Fruit fly (Drosophila melanogaster) whole organism, embryonic: Measurements from ENCODE around the gene CG17652.

Experiments used
- CG10147 ChIP-seq: fragments of 200-800 bp; sonication (Bioruptor generic); optimal IDR thresholded peaks from 2 replicates; lab custom pipeline; 2019; ENCODE audit warnings: missing biosample characterization, mild to moderate bottlenecking, missing genetic modification characterization, moderate library complexity
- CG10431 ChIP-seq: fragments of 200-800 bp; sonication (Bioruptor generic); optimal IDR thresholded peaks from 3 replicates; lab custom pipeline; 2018; ENCODE audit warnings: missing biosample characterization, mild to moderate bottlenecking, missing genetic modification characterization
- CG10979 ChIP-seq: fragments of 200-800 bp; sonication (Bioruptor generic); optimal IDR thresholded peaks from 2 replicates; lab custom pipeline; 2018; ENCODE audit warnings: missing biosample characterization, mild to moderate bottlenecking, missing genetic modification characterization, moderate library complexity
- CG13123 ChIP-seq: fragments of 200-800 bp; sonication (Bioruptor generic); optimal IDR thresholded peaks from 2 replicates; lab custom pipeline; 2016; ENCODE audit warnings: missing biosample characterization, missing genetic modification characterization
- CG13287 ChIP-seq: fragments of 200-800 bp; sonication (Bioruptor generic); IDR thresholded peaks from 2 replicates; pipeline ENCODE4 v1.3.6; 2022; ENCODE audit warnings: missing biosample characterization, missing genetic modification characterization; ENCODE audit not compliant: partially characterized antibody
- CG14710 ChIP-seq: fragments of 200-800 bp; sonication (Bioruptor generic); optimal IDR thresholded peaks from 3 replicates; lab custom pipeline; 2019; ENCODE audit warnings: missing biosample characterization, mild to moderate bottlenecking, missing genetic modification characterization, moderate library complexity
- CG14860 ChIP-seq: fragments of 200-800 bp; sonication (Bioruptor generic); IDR thresholded peaks from 3 replicates; pipeline ENCODE4 v1.3.6; 2022; ENCODE audit warnings: missing biosample characterization, missing genetic modification characterization; ENCODE audit not compliant: partially characterized antibody
- CG14965 ChIP-seq: fragments of 200-800 bp; sonication (Bioruptor generic); optimal IDR thresholded peaks from 2 replicates; lab custom pipeline; 2016; ENCODE audit warnings: missing biosample characterization, missing genetic modification characterization, borderline replicate concordance
- CG1529 ChIP-seq: fragments of 200-800 bp; sonication (Bioruptor generic); optimal IDR thresholded peaks from 3 replicates; lab custom pipeline; 2018; ENCODE audit warnings: missing biosample characterization, missing genetic modification characterization
- CG16813 ChIP-seq: fragments of 200-800 bp; sonication (Bioruptor generic); IDR thresholded peaks from 3 replicates; pipeline ENCODE4 v1.3.6; 2022; ENCODE audit warnings: missing biosample characterization, missing genetic modification characterization; ENCODE audit not compliant: partially characterized antibody
- CG17612 ChIP-seq: fragments of 200-800 bp; sonication (Bioruptor generic); IDR thresholded peaks from 2 replicates; pipeline ENCODE4 v1.3.6; 2022; ENCODE audit warnings: missing biosample characterization, missing genetic modification characterization
- CG17829 ChIP-seq: fragments of 200-800 bp; optimal IDR thresholded peaks from 2 replicates; lab custom pipeline; 2019; ENCODE audit warnings: missing biosample characterization, mild to moderate bottlenecking, missing genetic modification characterization, moderate library complexity
- CG18262 ChIP-seq: fragments of 200-800 bp; optimal IDR thresholded peaks from 3 replicates; lab custom pipeline; 2019; ENCODE audit warnings: missing biosample characterization, mild to moderate bottlenecking, missing genetic modification characterization, moderate library complexity
- CG2116 ChIP-seq: fragments of 200-800 bp; sonication (Bioruptor generic); optimal IDR thresholded peaks from 3 replicates; lab custom pipeline; 2018; ENCODE audit warnings: missing biosample characterization, mild to moderate bottlenecking, missing genetic modification characterization
- CG2120 ChIP-seq: fragments of 200-800 bp; sonication (Bioruptor generic); optimal IDR thresholded peaks from 3 replicates; lab custom pipeline; 2016; ENCODE audit warnings: missing biosample characterization, missing genetic modification characterization
- CG2199 ChIP-seq: fragments of 200-800 bp; sonication (Bioruptor generic); IDR thresholded peaks from 3 replicates; pipeline ENCODE4 v1.3.6; 2022; ENCODE audit warnings: missing biosample characterization, missing genetic modification characterization
- CG31365 ChIP-seq: fragments of 200-800 bp; sonication (Bioruptor generic); optimal IDR thresholded peaks from 2 replicates; lab custom pipeline; 2018; ENCODE audit warnings: missing biosample characterization, mild to moderate bottlenecking, missing genetic modification characterization
- CG32767 ChIP-seq: fragments of 200-800 bp; sonication (Bioruptor generic); IDR thresholded peaks from 2 replicates; pipeline ENCODE4 v1.3.6; 2022; ENCODE audit warnings: missing biosample characterization, missing genetic modification characterization
- CG34224 ChIP-seq: fragments of 200-800 bp; sonication (Bioruptor generic); IDR thresholded peaks from 3 replicates; pipeline ENCODE4 v1.3.6; 2022; ENCODE audit warnings: missing biosample characterization, missing genetic modification characterization; ENCODE audit not compliant: partially characterized antibody
- CG4707 ChIP-seq: fragments of 200-800 bp; sonication (Bioruptor generic); optimal IDR thresholded peaks from 2 replicates; lab custom pipeline; 2018; ENCODE audit warnings: missing biosample characterization, mild to moderate bottlenecking, missing genetic modification characterization, moderate library complexity
- CG6791 ChIP-seq: fragments of 200-800 bp; sonication (Bioruptor generic); IDR thresholded peaks from 3 replicates; pipeline ENCODE4 v1.3.6; 2022; ENCODE audit warnings: missing biosample characterization, missing genetic modification characterization; ENCODE audit not compliant: partially characterized antibody
- CG8290 ChIP-seq, 3 experiments: fragments of 200-800 bp; sonication (Bioruptor generic); optimal IDR thresholded peaks; 2 replicates each; lab custom pipeline; 2016 to 2019; ENCODE audit warnings: missing biosample characterization in 3 of 3, missing genetic modification characterization in 3 of 3, mild to moderate bottlenecking in 2 of 3, moderate library complexity in 1 of 3
- CkIIα-i1 ChIP-seq: fragments of 200-800 bp; sonication (Bioruptor generic); IDR thresholded peaks from 2 replicates; pipeline ENCODE4 v1.3.6; 2022; ENCODE audit warnings: missing biosample characterization, missing genetic modification characterization
- Doc3 ChIP-seq: fragments of 200-800 bp; sonication (Bioruptor generic); IDR thresholded peaks from 3 replicates; pipeline ENCODE4 v1.3.6; 2022; ENCODE audit warnings: missing biosample characterization, missing genetic modification characterization; ENCODE audit not compliant: partially characterized antibody
- Eip74EF ChIP-seq, 2 experiments: fragments of 200-800 bp in 1 of 2; fragments of >200 bp in 1 of 2; sonication (Bioruptor generic) in 1 of 2; optimal IDR thresholded peaks; 2 replicates each; lab custom pipeline; 2017 to 2019; ENCODE audit warnings: missing biosample characterization in 2 of 2, missing genetic modification characterization in 2 of 2, mild to moderate bottlenecking in 1 of 2, moderate library complexity in 1 of 2
- H2.0 ChIP-seq: fragments of 200-800 bp; sonication (Bioruptor generic); IDR thresholded peaks from 2 replicates; pipeline ENCODE4 v1.3.6; 2022; ENCODE audit warnings: missing biosample characterization, missing genetic modification characterization
- NC2α ChIP-seq: fragments of 200-800 bp; sonication (Bioruptor generic); optimal IDR thresholded peaks from 2 replicates; lab custom pipeline; 2016; ENCODE audit warnings: missing biosample characterization, missing genetic modification characterization
- Nf-YB ChIP-seq: fragments of 200-800 bp; sonication (Bioruptor generic); optimal IDR thresholded peaks from 3 replicates; lab custom pipeline; 2019; ENCODE audit warnings: missing biosample characterization, mild to moderate bottlenecking, missing genetic modification characterization, moderate library complexity
- NfI ChIP-seq: fragments of 200-800 bp; sonication (Bioruptor generic); optimal IDR thresholded peaks from 3 replicates; lab custom pipeline; 2018; ENCODE audit warnings: missing biosample characterization, mild to moderate bottlenecking, missing genetic modification characterization, moderate library complexity
- Opbp ChIP-seq: fragments of 200-800 bp; sonication (Bioruptor generic); IDR thresholded peaks from 3 replicates; pipeline ENCODE4 v1.3.6; 2022; ENCODE audit warnings: missing biosample characterization, missing genetic modification characterization; ENCODE audit not compliant: partially characterized antibody
- Rfx ChIP-seq: fragments of 200-800 bp; sonication (Bioruptor generic); IDR thresholded peaks from 2 replicates; pipeline ENCODE4 v1.3.6; 2022; ENCODE audit warnings: missing biosample characterization, missing genetic modification characterization
- Scr ChIP-seq: fragments of 200-800 bp; sonication (Bioruptor generic); IDR thresholded peaks from 2 replicates; pipeline ENCODE4 v1.3.6; 2022; ENCODE audit warnings: missing biosample characterization, missing genetic modification characterization; ENCODE audit not compliant: partially characterized antibody
- Spps ChIP-seq: fragments of 200-800 bp; sonication (Bioruptor generic); optimal IDR thresholded peaks from 2 replicates; lab custom pipeline; 2018; ENCODE audit warnings: missing biosample characterization, mild to moderate bottlenecking, missing genetic modification characterization
- Taf1 ChIP-seq: fragments of 200-800 bp; sonication (Bioruptor generic); IDR thresholded peaks from 2 replicates; pipeline ENCODE4 v1.3.6; 2022; ENCODE audit warnings: missing biosample characterization, missing genetic modification characterization
- YL-1 ChIP-seq: fragments of 200-800 bp; sonication (Bioruptor generic); optimal IDR thresholded peaks from 3 replicates; lab custom pipeline; 2017; ENCODE audit warnings: missing biosample characterization, mild to moderate bottlenecking, missing genetic modification characterization
- amos ChIP-seq: fragments of 200-800 bp; sonication (Bioruptor generic); IDR thresholded peaks from 2 replicates; pipeline ENCODE4 v1.3.6; 2022; ENCODE audit warnings: missing biosample characterization, missing genetic modification characterization; ENCODE audit not compliant: partially characterized antibody
- caup ChIP-seq: fragments of 200-800 bp; sonication (Bioruptor generic); optimal IDR thresholded peaks from 3 replicates; lab custom pipeline; 2017; ENCODE audit warnings: missing biosample characterization, mild to moderate bottlenecking, missing genetic modification characterization, moderate library complexity; ENCODE audit not compliant: severe bottlenecking
- disco-r ChIP-seq: fragments of 200-800 bp; sonication (Bioruptor generic); optimal IDR thresholded peaks from 2 replicates; lab custom pipeline; 2016; ENCODE audit warnings: missing biosample characterization, missing genetic modification characterization
- hbn ChIP-seq: fragments of 200-800 bp; sonication (Bioruptor generic); IDR thresholded peaks from 2 replicates; pipeline ENCODE4 v1.3.6; 2022; ENCODE audit warnings: missing biosample characterization, missing genetic modification characterization; ENCODE audit not compliant: partially characterized antibody
- kni ChIP-seq: fragments of 200-800 bp; sonication (Bioruptor generic); optimal IDR thresholded peaks from 3 replicates; lab custom pipeline; 2017; ENCODE audit warnings: mild to moderate bottlenecking, missing biosample characterization, missing genetic modification reagents, missing genetic modification characterization
- knrl ChIP-seq: fragments of 200-800 bp; sonication (Bioruptor generic); IDR thresholded peaks from 3 replicates; pipeline ENCODE4 v1.3.6; 2022; ENCODE audit warnings: missing biosample characterization, missing genetic modification characterization; ENCODE audit not compliant: partially characterized antibody
- lilli ChIP-seq: fragments of 200-800 bp; sonication (Bioruptor generic); optimal IDR thresholded peaks from 3 replicates; lab custom pipeline; 2016; ENCODE audit warnings: missing biosample characterization, missing genetic modification characterization
- org-1 ChIP-seq: fragments of 200-800 bp; sonication (Bioruptor generic); optimal IDR thresholded peaks from 2 replicates; lab custom pipeline; 2017; ENCODE audit warnings: missing biosample characterization, missing genetic modification characterization
- pita ChIP-seq: fragments of 200-800 bp; sonication (Bioruptor generic); optimal IDR thresholded peaks from 2 replicates; lab custom pipeline; 2017; ENCODE audit warnings: missing biosample characterization, mild to moderate bottlenecking, missing genetic modification characterization
- sob ChIP-seq: fragments of 200-800 bp; sonication (Bioruptor generic); IDR thresholded peaks from 2 replicates; pipeline ENCODE4 v1.3.6; 2022; ENCODE audit warnings: missing biosample characterization, missing genetic modification characterization
- stc ChIP-seq: fragments of 200-800 bp; sonication (Bioruptor generic); IDR thresholded peaks from 2 replicates; pipeline ENCODE4 v1.3.6; 2022; ENCODE audit warnings: missing biosample characterization, missing genetic modification characterization
- zen2 ChIP-seq: fragments of 200-800 bp; sonication (Bioruptor generic); IDR thresholded peaks from 3 replicates; pipeline ENCODE4 v1.3.6; 2022; ENCODE audit warnings: missing biosample characterization, missing genetic modification characterization; ENCODE audit not compliant: partially characterized antibody

CG17652 gene

dm6 chr2L:1710224-1710623 lies 21.9 kb downstream of the CG17652 start, which contains the start of the genes CG17660 and mRpL48 (continued):
- no peak for TF ChIP-seq H2.0
- TF ChIP-seq kni (GFP tag; lab: Kevin White, UChicago): peak; percentile 12
- peak; percentile 81 for TF ChIP-seq CG2116 (GFP tag; lab: Kevin White, UChicago)
- TF ChIP-seq zen2: peak; percentile 49; the same call in 1 of the 3 replicates
- no peak for TF ChIP-seq Spps (tag; lab: Kevin White, UChicago)
- TF ChIP-seq caup (GFP tag; lab: Kevin White, UChicago): peak; percentile 22
- TF ChIP-seq CG6791 (GFP tag; lab: Robert Waterston, UW): peak; percentile 84
- peak; percentile 70 for TF ChIP-seq CG16813 (GFP tag; lab: Robert Waterston, UW)
- TF ChIP-seq CG10147 (GFP tag; lab: Kevin White, UChicago): no peak
- TF ChIP-seq CG14710: peak; percentile 65
- TF ChIP-seq Rfx: peak; percentile 39; the same call in 1 of the 2 replicates
- TF ChIP-seq CG10979: peak; percentile 1
- TF ChIP-seq NfI (GFP tag; lab: Kevin White, UChicago): peak; percentile 31
- peak; percentile 43; the same call in 1 of the 2 replicates for TF ChIP-seq hbn (GFP tag; lab: Robert Waterston, UW)
- no peak for TF ChIP-seq Nf-YB (GFP tag; lab: Kevin White, UChicago)
- peak; percentile 66 for TF ChIP-seq Scr
- TF ChIP-seq knrl (GFP tag; lab: Robert Waterston, UW): peak; percentile 60; the same call in 2 of the 3 replicates
- TF ChIP-seq Eip74EF (GFP tag; optimal IDR thresholded peaks at IDR 0.05; lab: Kevin White, UChicago): peak in 1 of 2 experiments; percentile 42
- TF ChIP-seq CG8290 (GFP tag; optimal IDR thresholded peaks at IDR 0.05; lab: Kevin White, UChicago): peak; percentile 11
- TF ChIP-seq CG8290 (tag; optimal IDR thresholded peaks at IDR 0.05; lab: Kevin White, UChicago): no peak
- TF ChIP-seq disco-r (GFP tag; lab: Kevin White, UChicago): peak; percentile 7
- no peak for TF ChIP-seq CG14965
- TF ChIP-seq Taf1 (GFP tag; lab: Robert Waterston, UW): no peak
- no peak for TF ChIP-seq CG18262 (tag; lab: Kevin White, UChicago)
- TF ChIP-seq CG31365 (tag; lab: Kevin White, UChicago): no peak
- TF ChIP-seq NC2α (GFP tag; lab: Kevin White, UChicago): no peak
- TF ChIP-seq CG17829 (tag; lab: Kevin White, UChicago): peak; percentile 58
- peak; percentile 94 for TF ChIP-seq YL-1
- peak; percentile 19; the same call in 1 of the 2 replicates for TF ChIP-seq stc (GFP tag; lab: Robert Waterston, UW)
- TF ChIP-seq CG17612 (GFP tag; lab: Robert Waterston, UW): no peak
- TF ChIP-seq org-1 (GFP tag; lab: Kevin White, UChicago): no peak
- TF ChIP-seq CG13287 (GFP tag; lab: Robert Waterston, UW): peak; percentile 77
- TF ChIP-seq CG10431 (GFP tag; lab: Kevin White, UChicago): no peak
- peak; percentile 24; the same call in 1 of the 3 replicates for TF ChIP-seq Doc3 (GFP tag; lab: Robert Waterston, UW)
- 0 out of 3 replicates have a peak, but pooled peaks have one; percentile 34 for TF ChIP-seq CG2199 (GFP tag; lab: Robert Waterston, UW)
- TF ChIP-seq CG2120 (GFP tag; lab: Kevin White, UChicago): peak; percentile 42
- TF ChIP-seq CkIIα-i1 (GFP tag; lab: Robert Waterston, UW): no peak
- peak; percentile 33 for TF ChIP-seq lilli (GFP tag; lab: Kevin White, UChicago)
- peak; percentile 73 for TF ChIP-seq CG34224
- peak; percentile 67; the same call in 2 of the 3 replicates for TF ChIP-seq Opbp (GFP tag; lab: Robert Waterston, UW)
- TF ChIP-seq pita (GFP tag; lab: Kevin White, UChicago): no peak
- no peak for TF ChIP-seq CG1529
- peak; percentile 61 for TF ChIP-seq CG4707 (GFP tag; lab: Kevin White, UChicago)
- TF ChIP-seq amos (GFP tag; lab: Robert Waterston, UW): peak; percentile 76; the same call in 1 of the 2 replicates
- no peak for TF ChIP-seq CG13123 (GFP tag; lab: Kevin White, UChicago)
- peak; percentile 27; the same call in 1 of the 2 replicates for TF ChIP-seq sob (GFP tag; lab: Robert Waterston, UW)
- peak; percentile 45; the same call in 1 of the 3 replicates for TF ChIP-seq CG14860 (GFP tag; lab: Robert Waterston, UW)
- TF ChIP-seq CG32767 (GFP tag; lab: Robert Waterston, UW): 0 out of 2 replicates have a peak, but pooled peaks have one; percentile 14
